Fruit fly (Drosophila melanogaster) Kc167 (cell line): ENCODE data around the gene Osi12.

Experiments used
- Myc ChIP-seq: fragments of >200 bp; optimal IDR thresholded peaks from 2 replicates; lab custom pipeline; 2017; ENCODE audit warnings: missing external identifiers
- Sin3A ChIP-seq: fragments of >200 bp; optimal IDR thresholded peaks from 2 replicates; lab custom pipeline; 2018; ENCODE audit warnings: missing external identifiers
- h ChIP-seq: fragments of >200 bp; optimal IDR thresholded peaks from 3 replicates; lab custom pipeline; 2018; ENCODE audit warnings: missing external identifiers
- insv ChIP-seq: fragments of >200 bp; optimal IDR thresholded peaks from 3 replicates; lab custom pipeline; 2018; ENCODE audit warnings: missing external identifiers
- psq ChIP-seq: fragments of >200 bp; optimal IDR thresholded peaks from 2 replicates; lab custom pipeline; 2017; ENCODE audit warnings: missing external identifiers
- ttk ChIP-seq: sonication (Bioruptor generic); optimal IDR thresholded peaks from 2 replicates; lab custom pipeline; 2017; ENCODE audit warnings: missing external identifiers

Gene Osi12

dm6 chr3R:6278231-6278630, at the start of gene Osi12:
Osi12 (plus strand) TSS chr3R:6278531.
- TF ChIP-seq insv (lab: Kevin White, UChicago): no peak
- no peak for TF ChIP-seq Sin3A (lab: Kevin White, UChicago)
- no peak for TF ChIP-seq h
- no peak for TF ChIP-seq psq (lab: Kevin White, UChicago)

DNA sequence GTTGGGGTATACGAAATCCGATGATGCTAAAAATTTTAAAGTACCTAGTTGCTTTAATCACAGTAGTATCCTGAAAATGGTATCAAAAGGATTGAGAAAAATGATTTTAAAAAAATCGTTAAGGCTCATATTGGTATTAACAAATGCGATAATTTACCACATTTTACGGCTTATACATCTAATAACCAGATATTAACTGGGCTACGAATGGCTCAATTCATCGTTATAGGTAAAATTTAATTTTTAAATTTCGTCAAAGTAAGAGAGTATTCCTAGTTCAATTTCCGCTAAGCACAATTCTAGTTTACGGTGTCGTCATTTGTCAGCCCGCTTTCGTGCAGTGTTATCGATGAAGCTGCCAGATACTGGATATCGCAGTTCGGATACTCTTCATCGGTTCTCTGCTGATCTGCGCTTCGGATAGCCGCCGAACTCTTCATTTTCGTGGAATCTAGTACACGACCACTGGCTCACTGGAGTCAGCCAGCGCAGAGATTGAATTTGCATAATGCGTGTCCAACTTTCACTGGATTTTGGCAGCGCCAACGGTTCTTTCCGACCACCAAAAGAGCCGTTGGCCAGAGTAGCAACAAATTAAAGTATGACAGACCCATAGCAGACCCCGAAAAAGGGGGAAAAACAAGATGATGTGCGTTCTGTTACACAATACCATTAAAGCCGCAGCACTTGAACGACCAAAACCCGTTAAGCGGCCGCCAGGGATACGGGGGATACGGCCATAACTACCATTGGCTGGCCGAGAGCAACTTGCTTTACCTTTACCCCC, 49.1 kb upstream of the Osi12 start:
- no peak for TF ChIP-seq ttk (lab: Kevin White, UChicago)
- TF ChIP-seq Myc (lab: Kevin White, UChicago): no peak
- no peak for TF ChIP-seq h
- no peak for TF ChIP-seq insv (lab: Kevin White, UChicago)

dm6 chr3R:6230298-6230697, 48.0 kb upstream of the Osi12 start:
- TF ChIP-seq psq (lab: Kevin White, UChicago): no peak
- no peak for TF ChIP-seq insv (lab: Kevin White, UChicago)
- no peak for TF ChIP-seq ttk (lab: Kevin White, UChicago)
- no peak for TF ChIP-seq h
- no peak for TF ChIP-seq Myc (lab: Kevin White, UChicago)
- no peak for TF ChIP-seq Sin3A (lab: Kevin White, UChicago)

dm6 chr3R:6231391-6231790, 46.9 kb upstream of the Osi12 start:
- no peak for TF ChIP-seq Myc (lab: Kevin White, UChicago)
- no peak for TF ChIP-seq h
- TF ChIP-seq insv (lab: Kevin White, UChicago): no peak
- no peak for TF ChIP-seq Sin3A (lab: Kevin White, UChicago)
- no peak for TF ChIP-seq ttk (lab: Kevin White, UChicago)

DNA sequence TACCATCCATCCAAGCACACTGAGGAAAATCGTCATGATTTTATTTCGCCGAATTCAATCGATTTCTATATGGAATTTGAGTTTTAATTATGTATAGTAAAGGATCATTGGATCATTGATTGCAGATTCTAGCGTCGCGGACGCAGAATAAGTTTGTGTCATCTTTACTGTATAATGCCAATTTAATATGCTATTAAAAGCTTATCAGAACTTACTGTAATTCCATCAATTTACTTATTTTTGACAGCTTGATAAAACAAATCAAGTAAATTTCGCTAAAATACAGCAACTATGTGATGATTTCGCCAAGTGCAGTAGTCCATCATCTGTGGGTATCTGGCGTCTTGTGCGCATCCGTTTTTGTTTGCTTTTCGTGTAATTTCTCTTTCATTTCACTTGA, 45.2 kb upstream of the Osi12 start:
- no peak for TF ChIP-seq psq (lab: Kevin White, UChicago)
- TF ChIP-seq ttk (lab: Kevin White, UChicago): no peak
- TF ChIP-seq insv (lab: Kevin White, UChicago): no peak
- no peak for TF ChIP-seq h
- no peak for TF ChIP-seq Myc (lab: Kevin White, UChicago)
- TF ChIP-seq Sin3A (lab: Kevin White, UChicago): no peak

DNA sequence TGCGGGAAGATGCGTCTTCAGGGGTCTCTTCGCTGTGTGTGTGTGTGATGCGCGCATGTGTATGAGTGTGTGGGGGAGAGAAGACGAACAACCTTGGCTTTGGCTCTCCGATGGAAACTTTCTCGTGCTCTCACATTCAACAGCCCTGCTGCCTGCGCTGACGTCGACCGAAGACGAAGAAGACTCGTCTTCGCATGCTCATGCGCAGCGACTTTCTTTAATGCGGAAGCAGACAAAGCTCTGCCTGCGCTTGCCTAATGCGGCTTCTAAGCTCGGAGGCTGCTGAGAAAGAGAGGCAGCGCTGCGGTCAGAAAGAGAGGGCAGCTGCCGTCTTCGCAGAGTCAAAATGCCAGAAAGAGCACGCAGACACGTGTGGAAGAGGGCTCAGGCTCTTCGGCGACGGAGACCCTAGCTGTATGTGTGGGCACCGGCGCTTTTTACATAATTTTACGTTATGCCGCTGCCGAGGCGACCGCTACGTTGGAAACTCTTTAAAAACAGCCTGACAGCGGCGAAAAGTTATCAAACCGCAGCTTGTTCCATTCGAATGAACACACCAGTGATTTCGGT, 44.1 kb upstream of the Osi12 start, which contains the start of gene Osi6:
Osi6 (plus strand) TSS at position 520 of the 570 bp plus-strand sequence.
- no peak for TF ChIP-seq h
- no peak for TF ChIP-seq Myc (lab: Kevin White, UChicago)
- TF ChIP-seq insv (lab: Kevin White, UChicago): no peak
- TF ChIP-seq Sin3A (lab: Kevin White, UChicago): no peak
- no peak for TF ChIP-seq psq (lab: Kevin White, UChicago)
- no peak for TF ChIP-seq ttk (lab: Kevin White, UChicago)

- no peak for TF ChIP-seq Myc (lab: Kevin White, UChicago)
- TF ChIP-seq Sin3A (lab: Kevin White, UChicago): no peak
- TF ChIP-seq insv (lab: Kevin White, UChicago): no peak
- TF ChIP-seq h: no peak
- no peak for TF ChIP-seq ttk (lab: Kevin White, UChicago)
- no peak for TF ChIP-seq psq (lab: Kevin White, UChicago)
These were observed 39.4 kb upstream of the Osi12 start for dm6 chr3R:6238977-6239376.

- TF ChIP-seq h: no peak
- no peak for TF ChIP-seq Myc (lab: Kevin White, UChicago)
- no peak for TF ChIP-seq insv (lab: Kevin White, UChicago)
- TF ChIP-seq psq (lab: Kevin White, UChicago): no peak
- TF ChIP-seq ttk (lab: Kevin White, UChicago): no peak
- no peak for TF ChIP-seq Sin3A (lab: Kevin White, UChicago)
These were observed 38.1 kb upstream of the Osi12 start for dm6 chr3R:6240263-6240662.

DNA sequence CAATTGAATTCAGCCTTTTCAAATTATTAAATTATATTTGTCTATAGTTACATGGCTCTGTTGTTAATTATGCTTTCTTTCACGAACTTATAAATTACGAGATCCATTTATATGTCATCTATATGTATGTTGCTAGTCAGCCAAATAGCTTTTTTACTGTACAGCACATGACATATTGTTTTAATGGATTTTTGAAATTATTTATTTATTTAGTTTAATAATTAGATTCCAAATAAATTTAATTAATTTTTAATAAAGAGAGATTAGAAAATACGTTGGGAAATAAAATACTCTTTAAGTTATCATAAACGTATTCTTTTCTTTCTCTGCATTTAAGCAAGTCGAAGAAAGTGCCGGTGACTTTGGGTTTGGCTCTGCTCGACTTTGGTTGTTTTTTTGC, 37.0 kb upstream of the Osi12 start:
- no peak for TF ChIP-seq insv (lab: Kevin White, UChicago)
- TF ChIP-seq ttk (lab: Kevin White, UChicago): no peak

DNA sequence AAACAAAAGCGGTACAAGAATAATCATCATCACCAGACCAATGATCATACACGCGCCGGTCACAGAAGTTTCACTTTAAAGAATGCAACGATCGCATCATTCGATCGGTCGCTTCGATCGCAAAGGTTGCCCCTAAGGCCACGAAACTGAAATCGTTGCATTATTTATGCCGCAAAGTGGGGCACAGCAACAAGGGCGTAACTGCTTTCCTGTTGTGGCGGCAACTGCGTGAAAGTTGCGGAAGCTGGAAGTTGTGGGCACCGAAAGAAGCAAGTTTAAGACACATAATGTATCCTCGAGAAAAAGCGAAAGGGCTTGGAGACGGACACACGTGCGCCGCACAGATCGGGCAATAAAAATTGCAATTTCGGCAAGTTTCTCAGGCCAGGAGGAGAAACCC, 34.3 kb upstream of the Osi12 start:
- TF ChIP-seq Myc (lab: Kevin White, UChicago) (no peak), psq (lab: Kevin White, UChicago) (no peak), insv (lab: Kevin White, UChicago) (no peak), h (no peak)

- TF ChIP-seq insv (lab: Kevin White, UChicago) (no peak), ttk (lab: Kevin White, UChicago) (no peak), h (no peak), Sin3A (lab: Kevin White, UChicago) (no peak), Myc (lab: Kevin White, UChicago) (no peak), psq (lab: Kevin White, UChicago) (no peak)
These were observed 33.3 kb upstream of the Osi12 start for dm6 chr3R:6244986-6245385.

DNA sequence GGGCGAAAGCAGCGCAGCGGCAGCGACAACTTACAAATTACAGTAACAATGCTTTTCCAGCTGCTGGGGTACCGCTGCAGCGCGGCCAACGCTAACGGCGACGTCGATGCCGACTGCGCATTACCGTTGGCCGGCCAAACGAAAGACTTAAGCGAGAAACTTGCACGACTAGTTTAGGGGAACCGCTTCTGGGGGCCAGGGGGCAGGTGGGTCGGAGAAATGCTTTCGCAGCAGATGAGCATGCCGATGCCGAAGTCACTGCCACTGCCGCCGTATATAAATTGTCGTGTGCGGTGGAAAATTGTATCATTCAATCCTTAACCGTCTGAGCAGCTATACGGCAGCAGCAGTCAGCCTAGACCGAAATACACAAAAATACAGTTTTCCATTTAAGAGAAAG, 29.6 kb upstream of the Osi12 start, which contains the start of gene Osi7:
Osi7 (plus strand) TSS at position 301 of the 400 bp plus-strand sequence.
- TF ChIP-seq Sin3A (lab: Kevin White, UChicago): no peak
- no peak for TF ChIP-seq h
- TF ChIP-seq ttk (lab: Kevin White, UChicago): no peak
- TF ChIP-seq psq (lab: Kevin White, UChicago): no peak
- no peak for TF ChIP-seq insv (lab: Kevin White, UChicago)
- TF ChIP-seq Myc (lab: Kevin White, UChicago): no peak
